Worm (Caenorhabditis elegans): ENCODE measurements around the gene fat-4.

DNA sequence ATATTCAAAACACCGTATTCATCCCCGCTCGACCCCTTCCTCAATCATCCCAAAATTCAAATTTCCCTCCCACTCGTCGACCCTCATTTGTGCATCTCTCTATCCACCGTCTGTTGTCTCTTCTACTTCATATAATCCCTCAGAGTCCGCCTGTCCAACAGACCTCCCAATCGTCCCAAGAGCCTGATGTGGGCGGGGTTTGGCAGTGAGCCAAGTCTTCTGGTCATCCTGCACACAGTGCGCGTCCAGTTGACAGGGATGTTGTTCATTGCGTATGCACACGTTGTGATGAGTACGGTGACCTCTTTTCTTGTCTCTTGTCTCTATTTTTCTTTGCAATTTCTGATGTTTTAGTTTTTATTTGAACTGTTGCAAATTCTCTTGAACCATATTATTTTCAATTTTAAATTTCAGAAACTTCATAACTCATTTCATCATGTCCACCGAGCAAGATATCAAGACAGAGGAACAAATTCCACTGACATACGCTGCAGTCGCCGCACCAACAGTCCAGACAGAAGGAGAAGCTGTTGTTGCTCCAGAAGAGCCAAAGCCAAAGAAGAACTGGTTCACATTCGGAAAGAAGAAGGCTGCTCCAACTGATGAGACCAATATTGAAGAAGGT is 27.0 kb upstream of the fat-4 start, which contains the start of gene cav-1:
- TF ChIP-seq lsy-2 (tag; optimal IDR thresholded peaks at IDR 0.05): peak; percentile 14
- peak; percentile 10 for TF ChIP-seq lin-13 (tag; optimal IDR thresholded peaks at IDR 0.05)
- peak; percentile 65 for TF ChIP-seq ztf-11 (tag; optimal IDR thresholded peaks at IDR 0.05)
- TF ChIP-seq elt-3 (tag; optimal IDR thresholded peaks at IDR 0.05): no peak
- TF ChIP-seq nhr-76 (tag; optimal IDR thresholded peaks at IDR 0.05): no peak
- no peak for TF ChIP-seq nhr-12 (tag; optimal IDR thresholded peaks at IDR 0.05)
- TF ChIP-seq ceh-83 (GFP tag; optimal IDR thresholded peaks at IDR 0.05): peak; percentile 22
- TF ChIP-seq nhr-28 (tag; optimal IDR thresholded peaks at IDR 0.05): no peak
- peak; percentile 52 for TF ChIP-seq unc-62 (GFP tag; optimal IDR thresholded peaks at IDR 0.05)
- TF ChIP-seq mep-1 (tag; optimal IDR thresholded peaks at IDR 0.05): no peak
- no peak for TF ChIP-seq unc-39 (tag; optimal IDR thresholded peaks at IDR 0.05)
- no peak for TF ChIP-seq sptf-1 (tag; optimal IDR thresholded peaks at IDR 0.05)
- TF ChIP-seq snpc-4 (tag; optimal IDR thresholded peaks at IDR 0.05): no peak
- TF ChIP-seq pha-4 (tag; optimal IDR thresholded peaks at IDR 0.05): no peak
